Worm (Caenorhabditis elegans): ENCODE measurements around the gene ztf-1.

ce11 chrIII:8750606-8751005 is 41.5 kb downstream of the ztf-1 start, which contains the start of gene ugtp-1:
- TF ChIP-seq skn-1 (tag; optimal IDR thresholded peaks at IDR 0.05) (no peak), sox-4 (tag; optimal IDR thresholded peaks at IDR 0.05) (no peak), nhr-237 (tag; optimal IDR thresholded peaks at IDR 0.05) (no peak), nhr-20 (tag; optimal IDR thresholded peaks at IDR 0.05) (no peak), tlp-1 (tag; optimal IDR thresholded peaks at IDR 0.05) (no peak), ceh-82 (tag; optimal IDR thresholded peaks at IDR 0.05) (no peak), isw-1 (GFP tag; IDR thresholded peaks at IDR 0.05) (no peak), alr-1 (tag; optimal IDR thresholded peaks at IDR 0.05; ENCODE audit: borderline replicate concordance) (no peak), fos-1 (tag; optimal IDR thresholded peaks at IDR 0.05) (no peak)
